Worm (Caenorhabditis elegans) whole organism, L4 larva: ENCODE results near the gene zipt-2.2.

Source experiments
- dve-1 ChIP-seq: sonication (generic microtip); optimal IDR thresholded peaks from 2 replicates; lab custom pipeline; 2017; ENCODE audit warnings: antibody characterized with exemption, mild to moderate bottlenecking, missing genetic modification characterization, missing compliant biosample characterization; ENCODE audit not compliant: insufficient read depth
- egl-43 ChIP-seq: fragments of 200-800 bp; sonication (Bioruptor generic); IDR thresholded peaks from 2 replicates; pipeline ENCODE4 v1.3.6; 2022; ENCODE audit warnings: missing genetic modification reagents, missing genetic modification characterization, missing compliant biosample characterization
- hlh-30 ChIP-seq: sonication (generic microtip); optimal IDR thresholded peaks from 2 replicates; lab custom pipeline; 2017; ENCODE audit warnings: antibody characterized with exemption, mild to moderate bottlenecking, missing genetic modification characterization, missing compliant biosample characterization; ENCODE audit not compliant: insufficient read depth
- mdl-1 ChIP-seq, 2 experiments: fragments of 150-350 bp in 1 of 2; sonication (generic microtip) in 1 of 2; optimal IDR thresholded peaks; 2 replicates each; lab custom pipeline; 2014 to 2017; ENCODE audit warnings: missing biosample characterization in 2 of 2, missing genetic modification characterization in 2 of 2
- nhr-11 ChIP-seq: fragments of 150-350 bp; optimal IDR thresholded peaks from 2 replicates; lab custom pipeline; 2014; ENCODE audit warnings: missing biosample characterization, missing genetic modification characterization
- nhr-28 ChIP-seq: fragments of 150-350 bp; optimal IDR thresholded peaks from 2 replicates; lab custom pipeline; 2014; ENCODE audit warnings: missing biosample characterization, missing genetic modification characterization
- nhr-6 ChIP-seq: fragments of 150-350 bp; optimal IDR thresholded peaks from 2 replicates; lab custom pipeline; 2014; ENCODE audit warnings: missing biosample characterization, missing genetic modification characterization
- snpc-4 ChIP-seq: fragments of 150-350 bp; optimal IDR thresholded peaks from 2 replicates; lab custom pipeline; 2014; ENCODE audit warnings: missing biosample characterization, missing genetic modification characterization

- TF ChIP-seq nhr-11 (tag; lab: Kevin White, UChicago), result no peak
- no peak for TF ChIP-seq mdl-1 (tag; optimal IDR thresholded peaks at IDR 0.05; lab: Kevin White, UChicago)
- TF ChIP-seq nhr-28 (tag; lab: Kevin White, UChicago), result no peak
- TF ChIP-seq egl-43, result no peak
- TF ChIP-seq snpc-4 (tag; lab: Kevin White, UChicago), result no peak
- TF ChIP-seq nhr-6 (tag; lab: Kevin White, UChicago), result no peak
- TF ChIP-seq dve-1 (tag; lab: Kevin White, UChicago), result no peak
- TF ChIP-seq hlh-30 (tag; lab: Kevin White, UChicago), result no peak
Measured at ce11 chrIV:4265951-4266350, 30.8 kb upstream of the zipt-2.2 start.
